Fruit fly (Drosophila melanogaster) whole organism, embryonic: ENCODE data around the gene CG15602.

Source experiments
- Ada2b ChIP-seq: fragments of 200-800 bp; sonication (Bioruptor generic); IDR thresholded peaks from 2 replicates; pipeline ENCODE4 v1.3.6; 2022; ENCODE audit warnings: missing biosample characterization, missing genetic modification characterization
- CG10979 ChIP-seq: fragments of 200-800 bp; sonication (Bioruptor generic); optimal IDR thresholded peaks from 2 replicates; lab custom pipeline; 2018; ENCODE audit warnings: missing biosample characterization, mild to moderate bottlenecking, missing genetic modification characterization, moderate library complexity
- CG11085 ChIP-seq: fragments of 200-800 bp; sonication (Bioruptor generic); IDR thresholded peaks from 2 replicates; pipeline ENCODE4 v1.3.6; 2022; ENCODE audit warnings: missing biosample characterization, missing genetic modification characterization
- CG11695 ChIP-seq: fragments of 200-800 bp; sonication (Bioruptor generic); IDR thresholded peaks from 3 replicates; pipeline ENCODE4 v1.3.6; 2022; ENCODE audit warnings: missing biosample characterization, missing genetic modification characterization
- CG14667 ChIP-seq: fragments of 200-800 bp; sonication (Bioruptor generic); IDR thresholded peaks from 2 replicates; pipeline ENCODE4 v1.3.6; 2022; ENCODE audit warnings: missing biosample characterization, missing genetic modification characterization
- CG14860 ChIP-seq: fragments of 200-800 bp; sonication (Bioruptor generic); IDR thresholded peaks from 3 replicates; pipeline ENCODE4 v1.3.6; 2022; ENCODE audit warnings: missing biosample characterization, missing genetic modification characterization; ENCODE audit not compliant: partially characterized antibody
- CG15011 ChIP-seq: fragments of 200-800 bp; sonication (Bioruptor generic); optimal IDR thresholded peaks from 3 replicates; lab custom pipeline; 2018; ENCODE audit warnings: missing biosample characterization, mild to moderate bottlenecking, missing genetic modification characterization
- CG15073 ChIP-seq: fragments of 200-800 bp; sonication (Bioruptor generic); optimal IDR thresholded peaks from 2 replicates; lab custom pipeline; 2016; ENCODE audit warnings: missing biosample characterization, missing genetic modification characterization
- CG15601 ChIP-seq: fragments of 200-800 bp; sonication (Bioruptor generic); optimal IDR thresholded peaks from 3 replicates; lab custom pipeline; 2019; ENCODE audit warnings: missing biosample characterization, mild to moderate bottlenecking, missing genetic modification characterization, moderate library complexity
- CG15696 ChIP-seq: fragments of 200-800 bp; sonication (Bioruptor generic); optimal IDR thresholded peaks from 2 replicates; lab custom pipeline; 2019; ENCODE audit warnings: missing biosample characterization, mild to moderate bottlenecking, missing genetic modification characterization, moderate library complexity
- CG16815 ChIP-seq: fragments of 200-800 bp; sonication (Bioruptor generic); optimal IDR thresholded peaks from 3 replicates; lab custom pipeline; 2017; ENCODE audit warnings: missing biosample characterization, mild to moderate bottlenecking, missing genetic modification characterization
- CG17385 ChIP-seq: fragments of 200-800 bp; sonication (Bioruptor generic); optimal IDR thresholded peaks from 3 replicates; lab custom pipeline; 2018; ENCODE audit warnings: missing biosample characterization, mild to moderate bottlenecking, missing genetic modification characterization
- CG17829 ChIP-seq: fragments of 200-800 bp; optimal IDR thresholded peaks from 2 replicates; lab custom pipeline; 2019; ENCODE audit warnings: missing biosample characterization, mild to moderate bottlenecking, missing genetic modification characterization, moderate library complexity
- CG18011 ChIP-seq: fragments of 200-800 bp; sonication (Bioruptor generic); optimal IDR thresholded peaks from 2 replicates; lab custom pipeline; 2017; ENCODE audit warnings: missing biosample characterization, missing genetic modification characterization, mild to moderate bottlenecking, moderate library complexity, missing genotype
- CG2129 ChIP-seq: fragments of 200-800 bp; sonication (Bioruptor generic); IDR thresholded peaks from 2 replicates; pipeline ENCODE4 v1.3.6; 2022; ENCODE audit warnings: missing biosample characterization, missing genetic modification characterization; ENCODE audit not compliant: partially characterized antibody
- CG32532 ChIP-seq: fragments of 200-800 bp; sonication (Bioruptor generic); IDR thresholded peaks from 2 replicates; pipeline ENCODE4 v1.3.6; 2022; ENCODE audit warnings: missing biosample characterization, missing genetic modification characterization
- CG3726 ChIP-seq: fragments of 200-800 bp; sonication (Bioruptor generic); IDR thresholded peaks from 3 replicates; pipeline ENCODE4, ENCODE4 v1.3.6; 2022; ENCODE audit warnings: missing biosample characterization, missing genetic modification characterization
- CG3847 ChIP-seq: fragments of 200-800 bp; sonication (Bioruptor generic); IDR thresholded peaks from 2 replicates; pipeline ENCODE4 v1.3.6; 2022; ENCODE audit warnings: missing biosample characterization, missing genetic modification characterization
- CG6272 ChIP-seq: fragments of 200-800 bp; sonication (Bioruptor generic); IDR thresholded peaks from 2 replicates; pipeline ENCODE4 v1.3.6; 2022; ENCODE audit warnings: missing biosample characterization, missing genetic modification characterization
- Drgx ChIP-seq: fragments of 200-800 bp; sonication (Bioruptor generic); IDR thresholded peaks from 2 replicates; pipeline ENCODE4 v1.3.6; 2022; ENCODE audit warnings: missing biosample characterization, missing genetic modification characterization
- Ets65A ChIP-seq: fragments of 200-800 bp; sonication (Bioruptor generic); peaks from one replicate; lab custom pipeline; 2016; ENCODE audit warnings: missing biosample characterization, missing genetic modification characterization
- Gug ChIP-seq: fragments of 200-800 bp; sonication (Bioruptor generic); IDR thresholded peaks from 4 replicates; pipeline ENCODE4 v1.3.6; 2022; ENCODE audit warnings: missing biosample characterization, missing genetic modification characterization
- Kr ChIP-seq: fragments of 200-800 bp; sonication (Bioruptor generic); optimal IDR thresholded peaks from 2 replicates; lab custom pipeline; 2017; ENCODE audit warnings: missing biosample characterization, mild to moderate bottlenecking, missing genetic modification characterization
- MESR4 ChIP-seq: fragments of 200-800 bp; sonication (Bioruptor generic); optimal IDR thresholded peaks from 2 replicates; lab custom pipeline; 2018; ENCODE audit warnings: missing biosample characterization, mild to moderate bottlenecking, missing genetic modification characterization, moderate library complexity
- NC2α ChIP-seq: fragments of 200-800 bp; sonication (Bioruptor generic); optimal IDR thresholded peaks from 2 replicates; lab custom pipeline; 2016; ENCODE audit warnings: missing biosample characterization, missing genetic modification characterization
- Rfx ChIP-seq: fragments of 200-800 bp; sonication (Bioruptor generic); IDR thresholded peaks from 2 replicates; pipeline ENCODE4 v1.3.6; 2022; ENCODE audit warnings: missing biosample characterization, missing genetic modification characterization
- Rx ChIP-seq: fragments of 200-800 bp; sonication (Bioruptor generic); IDR thresholded peaks from 2 replicates; pipeline ENCODE4 v1.3.6; 2022; ENCODE audit warnings: missing biosample characterization, missing genetic modification characterization
- Sox100B ChIP-seq: fragments of 200-800 bp; sonication (Bioruptor generic); optimal IDR thresholded peaks from 3 replicates; lab custom pipeline; 2018; ENCODE audit warnings: missing biosample characterization, mild to moderate bottlenecking, missing genetic modification characterization
- Ssrp ChIP-seq: fragments of 200-800 bp; sonication (Bioruptor generic); optimal IDR thresholded peaks from 2 replicates; lab custom pipeline; 2018; ENCODE audit warnings: missing biosample characterization, mild to moderate bottlenecking, missing genetic modification characterization, moderate library complexity
- Tbp ChIP-seq: fragments of >200 bp; optimal IDR thresholded peaks from 2 replicates; lab custom pipeline; 2018; ENCODE audit warnings: missing biosample characterization, missing genetic modification characterization
- Vsx1 ChIP-seq: fragments of 200-800 bp; sonication (Bioruptor generic); optimal IDR thresholded peaks from 2 replicates; lab custom pipeline; 2017; ENCODE audit warnings: missing biosample characterization, mild to moderate bottlenecking, missing genetic modification characterization, missing genetic modification reagents
- Xbp1 ChIP-seq: fragments of 200-800 bp; sonication (Bioruptor generic); optimal IDR thresholded peaks from 3 replicates; lab custom pipeline; 2016; ENCODE audit warnings: missing biosample characterization, mild to moderate bottlenecking, missing genetic modification characterization
- ato ChIP-seq: fragments of 200-800 bp; sonication (Bioruptor generic); IDR thresholded peaks from 2 replicates; pipeline ENCODE4 v1.3.6; 2022; ENCODE audit warnings: missing biosample characterization, missing genetic modification characterization; ENCODE audit not compliant: partially characterized antibody
- dmrt11E ChIP-seq: fragments of 200-800 bp; sonication (Bioruptor generic); optimal IDR thresholded peaks from 3 replicates; lab custom pipeline; 2018; ENCODE audit warnings: missing biosample characterization, mild to moderate bottlenecking, missing genetic modification characterization, moderate library complexity
- eve ChIP-seq, 2 experiments: fragments of >200 bp; optimal IDR thresholded peaks; 2 replicates each; lab custom pipeline; 2017; ENCODE audit warnings: missing biosample characterization in 2 of 2, missing genetic modification characterization in 2 of 2
- hkb ChIP-seq, 2 experiments: fragments of 200-800 bp in 1 of 2; fragments of >200 bp in 1 of 2; sonication (Bioruptor generic) in 1 of 2; IDR thresholded peaks in 1 of 2; optimal IDR thresholded peaks in 1 of 2; 2 replicates each; pipeline versions ENCODE4 v1.3.6 to Lab custom; 2017 to 2022; ENCODE audit warnings: missing biosample characterization in 1 of 2, missing genetic modification characterization in 1 of 2
- lbe ChIP-seq: fragments of 200-800 bp; sonication (Bioruptor generic); optimal IDR thresholded peaks from 2 replicates; lab custom pipeline; 2016; ENCODE audit warnings: missing biosample characterization, mild to moderate bottlenecking, missing genetic modification characterization
- lov ChIP-seq, 2 experiments: fragments of 200-800 bp in 1 of 2; fragments of >200 bp in 1 of 2; sonication (Bioruptor generic) in 1 of 2; IDR thresholded peaks in 1 of 2; optimal IDR thresholded peaks in 1 of 2; 2 replicates in 1 of 2; 3 replicates in 1 of 2; pipeline versions ENCODE4 v1.3.6 to Lab custom; 2017 to 2022; ENCODE audit warnings: missing biosample characterization in 1 of 2, missing genetic modification characterization in 1 of 2
- oc ChIP-seq: fragments of 200-800 bp; sonication (Bioruptor generic); optimal IDR thresholded peaks from 2 replicates; lab custom pipeline; 2018; ENCODE audit warnings: missing biosample characterization, mild to moderate bottlenecking, missing genetic modification characterization, moderate library complexity
- pfk ChIP-seq: fragments of 200-800 bp; sonication (Bioruptor generic); optimal IDR thresholded peaks from 2 replicates; lab custom pipeline; 2018; ENCODE audit warnings: missing biosample characterization, mild to moderate bottlenecking, missing genetic modification characterization, moderate library complexity
- pzg ChIP-seq: fragments of 200-800 bp; sonication (Bioruptor generic); optimal IDR thresholded peaks from 3 replicates; lab custom pipeline; 2018; ENCODE audit warnings: missing biosample characterization, mild to moderate bottlenecking, missing genetic modification characterization, moderate library complexity
- salm ChIP-seq: fragments of 200-800 bp; sonication (Bioruptor generic); optimal IDR thresholded peaks from 2 replicates; lab custom pipeline; 2018; ENCODE audit warnings: missing biosample characterization, mild to moderate bottlenecking, missing genetic modification characterization
- sim ChIP-seq: fragments of 200-800 bp; sonication (Bioruptor generic); IDR thresholded peaks from 2 replicates; pipeline ENCODE4 v1.3.6; 2022; ENCODE audit warnings: missing biosample characterization, missing genetic modification characterization
- sima ChIP-seq: fragments of 200-800 bp; sonication (Bioruptor generic); optimal IDR thresholded peaks from 2 replicates; lab custom pipeline; 2016; ENCODE audit warnings: missing biosample characterization, missing genetic modification characterization
- slou ChIP-seq: fragments of 200-800 bp; sonication (Bioruptor generic); optimal IDR thresholded peaks from 3 replicates; lab custom pipeline; 2016; ENCODE audit warnings: missing biosample characterization, missing genetic modification characterization
- tin ChIP-seq: fragments of 200-800 bp; sonication (Bioruptor generic); optimal IDR thresholded peaks from 3 replicates; lab custom pipeline; 2016; ENCODE audit warnings: missing biosample characterization, missing genetic modification characterization
- tna ChIP-seq: fragments of 200-800 bp; sonication (Bioruptor generic); IDR thresholded peaks from 2 replicates; pipeline ENCODE4 v1.3.6; 2022; ENCODE audit warnings: missing biosample characterization, missing genetic modification characterization; ENCODE audit not compliant: partially characterized antibody
- tup ChIP-seq: fragments of 200-800 bp; sonication (Bioruptor generic); optimal IDR thresholded peaks from 2 replicates; lab custom pipeline; 2016; ENCODE audit warnings: missing biosample characterization, mild to moderate bottlenecking, missing genetic modification characterization, moderate library complexity
- unpg ChIP-seq: fragments of 200-800 bp; sonication (Bioruptor generic); optimal IDR thresholded peaks from 3 replicates; lab custom pipeline; 2018; ENCODE audit warnings: missing biosample characterization, mild to moderate bottlenecking, missing genetic modification characterization, moderate library complexity
- zfh1 ChIP-seq: fragments of 200-800 bp; sonication (Bioruptor generic); IDR thresholded peaks from 3 replicates; pipeline ENCODE4 v1.3.6; 2022; ENCODE audit warnings: missing biosample characterization, missing genetic modification characterization

Gene CG15602

dm6 chrX:15817823-15818222 lies 18.6 kb downstream of the CG15602 start (continued):
- TF ChIP-seq CG18011 (GFP tag; lab: Kevin White, UChicago) (no peak), slou (no peak), Sox100B (GFP tag; lab: Kevin White, UChicago) (no peak), hkb (optimal IDR thresholded peaks at IDR 0.05; lab: Kevin White, UChicago) (no peak), hkb (GFP tag; IDR thresholded peaks at IDR 0.05; lab: Robert Waterston, UW) (no peak), Rx (GFP tag; lab: Robert Waterston, UW) (no peak), CG32532 (no peak), lbe (no peak), CG11085 (GFP tag; lab: Robert Waterston, UW) (no peak), Gug (no peak), salm (no peak), CG15696 (tag; lab: Kevin White, UChicago) (peak; percentile 25), Tbp (no peak), pfk (GFP tag; lab: Kevin White, UChicago) (peak; percentile 40), dmrt11E (no peak), tup (GFP tag; lab: Kevin White, UChicago) (no peak), CG6272 (GFP tag; lab: Robert Waterston, UW) (no peak), CG2129 (GFP tag; lab: Robert Waterston, UW) (no peak), CG14667 (GFP tag; lab: Robert Waterston, UW) (no peak), MESR4 (GFP tag; lab: Kevin White, UChicago) (no peak), CG3847 (GFP tag; lab: Robert Waterston, UW) (no peak), tin (no peak), sima (GFP tag; lab: Kevin White, UChicago) (no peak), pzg (GFP tag; lab: Kevin White, UChicago) (no peak), sim (GFP tag; lab: Robert Waterston, UW) (no peak), ato (GFP tag; lab: Robert Waterston, UW) (no peak)

DNA sequence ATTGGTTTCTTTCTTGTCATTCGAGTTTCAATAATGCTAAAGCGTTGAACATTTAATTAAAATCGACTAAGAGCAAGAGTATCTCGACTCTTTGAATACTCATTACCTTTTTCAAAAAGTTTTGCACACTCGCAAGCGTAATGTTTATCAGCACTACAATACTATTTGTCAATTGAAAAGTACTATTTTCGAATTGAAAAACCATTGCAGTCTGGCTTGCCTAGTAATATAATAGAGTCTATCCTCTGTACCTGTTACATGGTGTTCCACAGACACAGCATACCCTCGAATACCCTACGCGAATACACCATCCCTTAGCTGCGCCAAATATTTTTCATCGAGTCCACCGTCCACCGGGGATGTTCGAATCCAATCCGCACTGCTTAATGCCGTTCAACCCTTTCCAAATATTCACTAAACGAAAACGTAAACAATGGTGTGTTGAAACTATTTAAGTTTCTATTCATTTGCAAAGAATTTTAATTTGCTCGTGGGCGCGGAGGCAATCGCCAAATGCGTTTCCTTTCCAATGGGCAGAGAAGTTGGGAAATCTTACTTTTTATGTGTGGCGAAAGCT lies 19.5 kb downstream of the CG15602 start:
- peak; percentile 39; the same call in 1 of the 2 replicates for TF ChIP-seq Ada2b (GFP tag; lab: Robert Waterston, UW)
- peak; percentile 45 for TF ChIP-seq CG10979 (tag; lab: Kevin White, UChicago)
- peak in 1 of 2 experiments; percentile 36 for TF ChIP-seq eve (GFP tag; optimal IDR thresholded peaks at IDR 0.05; lab: Kevin White, UChicago)
- peak; percentile 1 for TF ChIP-seq Ssrp (tag; lab: Kevin White, UChicago)
- no peak for TF ChIP-seq CG15011 (GFP tag; lab: Kevin White, UChicago)
- TF ChIP-seq CG15073 (GFP tag; lab: Kevin White, UChicago) = no peak
- TF ChIP-seq CG14860 (GFP tag; lab: Robert Waterston, UW) = no peak
- peak; percentile 4 for TF ChIP-seq CG15601 (tag; lab: Kevin White, UChicago)
- 0 out of 3 replicates have a peak, but pooled peaks have one; percentile 14 for TF ChIP-seq CG11695 (GFP tag; lab: Robert Waterston, UW)
- no peak for TF ChIP-seq NC2α (GFP tag; lab: Kevin White, UChicago)
- no peak for TF ChIP-seq unpg (GFP tag; lab: Kevin White, UChicago)
- TF ChIP-seq tna (GFP tag; lab: Robert Waterston, UW) = no peak
- TF ChIP-seq Kr (GFP tag; lab: Kevin White, UChicago) = peak; percentile 70
- no peak for TF ChIP-seq Vsx1 (GFP tag; lab: Kevin White, UChicago)
- TF ChIP-seq Ets65A = peak; percentile 94
- TF ChIP-seq CG16815 = peak; percentile 1
- TF ChIP-seq Xbp1 (GFP tag; lab: Kevin White, UChicago) = peak; percentile 43
- TF ChIP-seq CG3726 = no peak
- no peak for TF ChIP-seq Sox100B (GFP tag; lab: Kevin White, UChicago)
- no peak for TF ChIP-seq lov (optimal IDR thresholded peaks at IDR 0.05; lab: Kevin White, UChicago)
- 0 out of 3 replicates have a peak, but pooled peaks have one; percentile 37 for TF ChIP-seq lov (GFP tag; IDR thresholded peaks at IDR 0.05; lab: Robert Waterston, UW)
- TF ChIP-seq zfh1 (GFP tag; lab: Robert Waterston, UW) = 0 out of 3 replicates have a peak, but pooled peaks have one; percentile 39
- peak; percentile 8 for TF ChIP-seq CG17829 (tag; lab: Kevin White, UChicago)
- TF ChIP-seq Rfx = peak; percentile 40; the same call in 1 of the 2 replicates
- peak; percentile 13 for TF ChIP-seq CG17385
- TF ChIP-seq oc (tag; lab: Kevin White, UChicago) = no peak
- TF ChIP-seq Drgx (GFP tag; lab: Robert Waterston, UW) = no peak
